ENCODE assay signal across 1 fruit fly cellular context in the genomic region with DNA sequence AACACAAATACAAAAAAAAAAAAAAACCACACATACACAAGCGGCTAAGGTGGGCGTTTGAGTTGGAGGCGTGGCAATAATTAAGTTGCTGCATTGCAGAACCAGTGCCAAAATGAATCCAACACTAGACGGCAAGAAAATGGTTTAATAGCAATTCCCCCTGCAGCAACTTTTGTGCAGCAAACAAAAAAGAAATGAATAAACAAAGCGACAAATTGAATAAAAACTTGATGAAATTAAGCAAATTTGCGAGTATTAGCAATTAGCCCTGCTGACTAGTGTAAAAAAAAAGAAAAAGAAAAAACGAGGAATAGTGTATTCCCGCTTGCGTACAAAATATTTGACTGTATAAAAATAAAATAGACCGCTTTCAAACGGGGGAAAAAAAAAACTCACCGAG.
TF ChIP-seq lines count a peak whose summit lies in the region.

No protein-coding gene starts in this region.

TF ChIP-seq in whole organism, embryonic, 481 proteins besides CTCF, POLR2A, EP300 and RAD21 (continued from another document and continues in another):
- TF ChIP-seq ems (GFP tag; optimal IDR thresholded peaks at IDR 0.05; lab: Kevin White, UChicago) (no peak), CG15696 (tag; optimal IDR thresholded peaks at IDR 0.05; lab: Kevin White, UChicago) (no peak), CG17568 (GFP tag; optimal IDR thresholded peaks at IDR 0.05; lab: Kevin White, UChicago) (no peak), CG10959 (GFP tag; IDR thresholded peaks at IDR 0.05; lab: Robert Waterston, UW) (no peak), CG6813 (GFP tag; optimal IDR thresholded peaks at IDR 0.05; lab: Kevin White, UChicago) (no peak), CG9817 (tag; optimal IDR thresholded peaks at IDR 0.05; lab: Kevin White, UChicago) (no peak), Fer1 (GFP tag; optimal IDR thresholded peaks at IDR 0.05; lab: Kevin White, UChicago) (no peak), MESR4 (GFP tag; optimal IDR thresholded peaks at IDR 0.05; lab: Kevin White, UChicago) (no peak), H2.0 (GFP tag; IDR thresholded peaks at IDR 0.05; lab: Robert Waterston, UW) (no peak), sd (tag; optimal IDR thresholded peaks at IDR 0.05; lab: Kevin White, UChicago) (no peak), CG34422 (GFP tag; IDR thresholded peaks at IDR 0.05; lab: Robert Waterston, UW) (no peak), CG17829 (tag; optimal IDR thresholded peaks at IDR 0.05; lab: Kevin White, UChicago) (no peak), CG5245 (GFP tag; optimal IDR thresholded peaks at IDR 0.05; lab: Kevin White, UChicago) (no peak), trh (GFP tag; optimal IDR thresholded peaks at IDR 0.05; lab: Kevin White, UChicago) (no peak), Hr78 (GFP tag; optimal IDR thresholded peaks at IDR 0.05; lab: Kevin White, UChicago) (no peak), CG11695 (GFP tag; IDR thresholded peaks at IDR 0.05; lab: Robert Waterston, UW) (0 out of 3 replicates have a peak, but pooled peaks have one; percentile 24), NC2β (GFP tag; optimal IDR thresholded peaks at IDR 0.05; lab: Kevin White, UChicago) (no peak), CG33557 (GFP tag; optimal IDR thresholded peaks at IDR 0.05; lab: Kevin White, UChicago) (no peak), CG15601 (tag; optimal IDR thresholded peaks at IDR 0.05; lab: Kevin White, UChicago) (peak; percentile 7), dmrt11E (tag; optimal IDR thresholded peaks at IDR 0.05; lab: Kevin White, UChicago) (peak; percentile 12), Rx (GFP tag; IDR thresholded peaks at IDR 0.05; lab: Robert Waterston, UW) (no peak), CG6654 (GFP tag; optimal IDR thresholded peaks at IDR 0.05; lab: Kevin White, UChicago) (no peak), kni (GFP tag; optimal IDR thresholded peaks at IDR 0.05; lab: Kevin White, UChicago) (no peak), Fer3 (tag; optimal IDR thresholded peaks at IDR 0.05; lab: Kevin White, UChicago) (no peak), Atf-2 (GFP tag; optimal IDR thresholded peaks at IDR 0.05; lab: Kevin White, UChicago) (no peak), CG4360 (GFP tag; IDR thresholded peaks at IDR 0.05; lab: Robert Waterston, UW) (no peak), bigmax (GFP tag; optimal IDR thresholded peaks at IDR 0.05; lab: Kevin White, UChicago) (no peak), crc (GFP tag; optimal IDR thresholded peaks at IDR 0.05; lab: Kevin White, UChicago) (no peak), CG7372 (GFP tag; IDR thresholded peaks at IDR 0.05; lab: Robert Waterston, UW) (no peak), wor (GFP tag; IDR thresholded peaks at IDR 0.05; lab: Robert Waterston, UW) (no peak), btn (GFP tag; optimal IDR thresholded peaks at IDR 0.05; lab: Kevin White, UChicago) (no peak), CHES-1-like (GFP tag; optimal IDR thresholded peaks at IDR 0.05; lab: Kevin White, UChicago) (no peak), CG12391 (tag; optimal IDR thresholded peaks at IDR 0.05; lab: Kevin White, UChicago) (peak; percentile 13), CG18011 (GFP tag; optimal IDR thresholded peaks at IDR 0.05; lab: Kevin White, UChicago) (no peak), bab2 (GFP tag; optimal IDR thresholded peaks at IDR 0.05; lab: Kevin White, UChicago) (no peak), Adf1 (GFP tag; IDR thresholded peaks at IDR 0.05; lab: Robert Waterston, UW) (no peak), br (optimal IDR thresholded peaks at IDR 0.05; lab: Kevin White, UChicago) (no peak), jumu (GFP tag; optimal IDR thresholded peaks at IDR 0.05; lab: Kevin White, UChicago) (no peak), fru (optimal IDR thresholded peaks at IDR 0.05; lab: Kevin White, UChicago) (no peak), Bgb (GFP tag; IDR thresholded peaks at IDR 0.05; lab: Robert Waterston, UW; ENCODE audit: partially characterized antibody) (no peak), CG17612 (GFP tag; IDR thresholded peaks at IDR 0.05; lab: Robert Waterston, UW) (no peak), zf30C (GFP tag; optimal IDR thresholded peaks at IDR 0.05; lab: Kevin White, UChicago) (no peak), CG32772 (GFP tag; IDR thresholded peaks at IDR 0.05; lab: Robert Waterston, UW) (no peak), gce (GFP tag; IDR thresholded peaks at IDR 0.05; lab: Robert Waterston, UW) (no peak), CG6175 (GFP tag; IDR thresholded peaks at IDR 0.05; lab: Robert Waterston, UW) (no peak), CG2129 (GFP tag; IDR thresholded peaks at IDR 0.05; lab: Robert Waterston, UW; ENCODE audit: partially characterized antibody) (no peak), HLH54F (GFP tag; optimal IDR thresholded peaks at IDR 0.05; lab: Kevin White, UChicago) (no peak), CG2712 (tag; optimal IDR thresholded peaks at IDR 0.05; lab: Kevin White, UChicago) (peak; percentile 48), CG4617 (GFP tag; optimal IDR thresholded peaks at IDR 0.05; lab: Kevin White, UChicago; ENCODE audit: borderline replicate concordance) (no peak), bbx (GFP tag; IDR thresholded peaks at IDR 0.05; lab: Robert Waterston, UW; ENCODE audit: partially characterized antibody) (no peak), CG3995 (GFP tag; optimal IDR thresholded peaks at IDR 0.05; lab: Kevin White, UChicago) (no peak), CG16813 (GFP tag; IDR thresholded peaks at IDR 0.05; lab: Robert Waterston, UW; ENCODE audit: partially characterized antibody) (no peak), Tbp (GFP tag; optimal IDR thresholded peaks at IDR 0.05; lab: Kevin White, UChicago) (no peak), Meics (GFP tag; optimal IDR thresholded peaks at IDR 0.05; lab: Kevin White, UChicago) (no peak), corto (GFP tag; optimal IDR thresholded peaks at IDR 0.05; lab: Kevin White, UChicago) (no peak), CG10979 (tag; optimal IDR thresholded peaks at IDR 0.05; lab: Kevin White, UChicago) (peak; percentile 38), CG7357 (GFP tag; IDR thresholded peaks at IDR 0.05; lab: Robert Waterston, UW) (no peak), Ada2b (GFP tag; IDR thresholded peaks at IDR 0.05; lab: Robert Waterston, UW) (no peak), CG17186 (GFP tag; optimal IDR thresholded peaks at IDR 0.05; lab: Kevin White, UChicago) (no peak), Poxn (GFP tag; IDR thresholded peaks at IDR 0.05; lab: Robert Waterston, UW) (no peak), mam (GFP tag; optimal IDR thresholded peaks at IDR 0.05; lab: Kevin White, UChicago) (no peak), rib (GFP tag; IDR thresholded peaks at IDR 0.05; lab: Robert Waterston, UW) (no peak), ind (GFP tag; optimal IDR thresholded peaks at IDR 0.05; lab: Kevin White, UChicago) (no peak), Lhr (GFP tag; optimal IDR thresholded peaks at IDR 0.05; lab: Kevin White, UChicago) (no peak), CG32767 (GFP tag; IDR thresholded peaks at IDR 0.05; lab: Robert Waterston, UW) (no peak), h (optimal IDR thresholded peaks at IDR 0.05; lab: Kevin White, UChicago) (no peak), CG9609 (GFP tag; optimal IDR thresholded peaks at IDR 0.05; lab: Kevin White, UChicago) (no peak), CG2199 (GFP tag; IDR thresholded peaks at IDR 0.05; lab: Robert Waterston, UW) (no peak), TFAM (GFP tag; optimal IDR thresholded peaks at IDR 0.05; lab: Kevin White, UChicago) (no peak), CG30403 (GFP tag; optimal IDR thresholded peaks at IDR 0.05; lab: Kevin White, UChicago) (no peak), Gug (GFP tag; IDR thresholded peaks at IDR 0.05; lab: Robert Waterston, UW) (no peak), aop (GFP tag; IDR thresholded peaks at IDR 0.05; lab: Robert Waterston, UW) (no peak), CG1602 (GFP tag; optimal IDR thresholded peaks at IDR 0.05; lab: Kevin White, UChicago) (no peak), nerfin-2 (GFP tag; IDR thresholded peaks at IDR 0.05; lab: Robert Waterston, UW; ENCODE audit: partially characterized antibody) (no peak), Blimp-1 (GFP tag; optimal IDR thresholded peaks at IDR 0.05; lab: Kevin White, UChicago) (peak; percentile 41), tgo (GFP tag; IDR thresholded peaks at IDR 0.05; lab: Robert Waterston, UW) (no peak), Antp (GFP tag; optimal IDR thresholded peaks at IDR 0.05; lab: Kevin White, UChicago) (no peak), Dbx (GFP tag; IDR thresholded peaks at IDR 0.05; lab: Robert Waterston, UW) (no peak), CG11504 (tag; optimal IDR thresholded peaks at IDR 0.05; lab: Kevin White, UChicago) (peak; percentile 34), ERR (GFP tag; optimal IDR thresholded peaks at IDR 0.05; lab: Kevin White, UChicago) (no peak), sc (optimal IDR thresholded peaks at IDR 0.05; lab: Kevin White, UChicago) (no peak), sc (GFP tag; optimal IDR thresholded peaks at IDR 0.05; lab: Kevin White, UChicago) (no peak), CG8290 (GFP tag; optimal IDR thresholded peaks at IDR 0.05; lab: Kevin White, UChicago) (no peak), CG8290 (tag; optimal IDR thresholded peaks at IDR 0.05; lab: Kevin White, UChicago) (no peak), Mrtf (GFP tag; IDR thresholded peaks at IDR 0.05; lab: Robert Waterston, UW) (no peak), ham (GFP tag; IDR thresholded peaks at IDR 0.05; lab: Robert Waterston, UW) (no peak), knrl (GFP tag; IDR thresholded peaks at IDR 0.05; lab: Robert Waterston, UW; ENCODE audit: partially characterized antibody) (no peak), sob (GFP tag; IDR thresholded peaks at IDR 0.05; lab: Robert Waterston, UW) (no peak), CG8924 (tag; optimal IDR thresholded peaks at IDR 0.05; lab: Kevin White, UChicago) (no peak), D19A (tag; optimal IDR thresholded peaks at IDR 0.05; lab: Kevin White, UChicago) (peak; percentile 56), CG10209 (GFP tag; optimal IDR thresholded peaks at IDR 0.05; lab: Kevin White, UChicago) (no peak), tin (GFP tag; optimal IDR thresholded peaks at IDR 0.05; lab: Kevin White, UChicago) (peak; percentile 10), gem (tag; optimal IDR thresholded peaks at IDR 0.05; lab: Kevin White, UChicago) (peak; percentile 47), crp (GFP tag; optimal IDR thresholded peaks at IDR 0.05; lab: Kevin White, UChicago) (no peak), NfI (GFP tag; optimal IDR thresholded peaks at IDR 0.05; lab: Kevin White, UChicago) (no peak), kay (GFP tag; optimal IDR thresholded peaks at IDR 0.05; lab: Kevin White, UChicago) (no peak), eve (GFP tag; optimal IDR thresholded peaks at IDR 0.05; lab: Kevin White, UChicago) (no peak), hkb (optimal IDR thresholded peaks at IDR 0.05; lab: Kevin White, UChicago) (no peak), hkb (GFP tag; IDR thresholded peaks at IDR 0.05; lab: Robert Waterston, UW) (no peak), CG10274 (GFP tag; optimal IDR thresholded peaks at IDR 0.05; lab: Kevin White, UChicago) (no peak), pzg (GFP tag; optimal IDR thresholded peaks at IDR 0.05; lab: Kevin White, UChicago) (no peak), CG9876 (GFP tag; optimal IDR thresholded peaks at IDR 0.05; lab: Kevin White, UChicago) (no peak), CG15073 (GFP tag; optimal IDR thresholded peaks at IDR 0.05; lab: Kevin White, UChicago) (no peak), pan (optimal IDR thresholded peaks at IDR 0.05; lab: Kevin White, UChicago) (no peak), pan (GFP tag; optimal IDR thresholded peaks at IDR 0.05 in 1 of 2, IDR thresholded peaks at IDR 0.05 in 1 of 2) (peak in 1 of 2 experiments; percentile 43), Sry-β (GFP tag; optimal IDR thresholded peaks at IDR 0.05; lab: Kevin White, UChicago) (no peak), CG34376 (GFP tag; optimal IDR thresholded peaks at IDR 0.05; lab: Kevin White, UChicago) (no peak), cg (GFP tag; optimal IDR thresholded peaks at IDR 0.05; lab: Kevin White, UChicago) (no peak), vnd (GFP tag; IDR thresholded peaks at IDR 0.05; lab: Robert Waterston, UW; ENCODE audit: partially characterized antibody) (no peak), CG6689 (GFP tag; IDR thresholded peaks at IDR 0.05; lab: Robert Waterston, UW) (peak; percentile 29; the same call in 1 of the 2 replicates), Neu2 (GFP tag; optimal IDR thresholded peaks at IDR 0.05; lab: Kevin White, UChicago; ENCODE audit: borderline replicate concordance) (no peak), ase (GFP tag; IDR thresholded peaks at IDR 0.05; lab: Robert Waterston, UW) (no peak), CG12299 (tag; optimal IDR thresholded peaks at IDR 0.05; lab: Kevin White, UChicago) (no peak), CG14014 (GFP tag; IDR thresholded peaks at IDR 0.05; lab: Robert Waterston, UW) (no peak), Side (GFP tag; optimal IDR thresholded peaks at IDR 0.05; lab: Kevin White, UChicago) (no peak), ttk (GFP tag; IDR thresholded peaks at IDR 0.05; lab: Robert Waterston, UW) (0 out of 2 replicates have a peak, but pooled peaks have one; percentile 8), Usf (GFP tag; optimal IDR thresholded peaks at IDR 0.05; lab: Kevin White, UChicago) (no peak), Taf1 (GFP tag; IDR thresholded peaks at IDR 0.05; lab: Robert Waterston, UW) (no peak), Eip74EF (GFP tag; optimal IDR thresholded peaks at IDR 0.05; lab: Kevin White, UChicago) (no peak), tap (tag; optimal IDR thresholded peaks at IDR 0.05; lab: Kevin White, UChicago) (no peak), sqz (GFP tag; optimal IDR thresholded peaks at IDR 0.05; lab: Kevin White, UChicago) (no peak), CG32532 (GFP tag; IDR thresholded peaks at IDR 0.05; lab: Robert Waterston, UW) (no peak), Dp (GFP tag; optimal IDR thresholded peaks at IDR 0.05; lab: Kevin White, UChicago) (no peak), CG11398 (GFP tag; optimal IDR thresholded peaks at IDR 0.05; lab: Kevin White, UChicago) (no peak), nau (GFP tag; optimal IDR thresholded peaks at IDR 0.05; lab: Kevin White, UChicago) (no peak), CG9727 (GFP tag; optimal IDR thresholded peaks at IDR 0.05; lab: Kevin White, UChicago) (no peak), ftz-f1 (GFP tag; optimal IDR thresholded peaks at IDR 0.05; lab: Kevin White, UChicago) (no peak), gsb (GFP tag; IDR thresholded peaks at IDR 0.05; lab: Robert Waterston, UW) (no peak), CG7963 (GFP tag; IDR thresholded peaks at IDR 0.05; lab: Robert Waterston, UW; ENCODE audit: partially characterized antibody) (no peak), CG7745 (tag; optimal IDR thresholded peaks at IDR 0.05; lab: Kevin White, UChicago) (no peak), Ets97D (GFP tag; optimal IDR thresholded peaks at IDR 0.05; lab: Kevin White, UChicago) (no peak), pita (GFP tag; optimal IDR thresholded peaks at IDR 0.05; lab: Kevin White, UChicago) (no peak), insv (GFP tag; optimal IDR thresholded peaks at IDR 0.05; lab: Kevin White, UChicago) (no peak), CG2875 (GFP tag; optimal IDR thresholded peaks at IDR 0.05; lab: Kevin White, UChicago) (peak; percentile 25), CG4404 (GFP tag; IDR thresholded peaks at IDR 0.05; lab: Robert Waterston, UW) (no peak)
